Worm (Caenorhabditis elegans): Measurements from ENCODE around the gene K07E3.1.

ce11 chrX:8160016-8160415 lies 49.8 kb downstream of the K07E3.1 start:
- no peak for TF ChIP-seq him-1 (tag; optimal IDR thresholded peaks at IDR 0.05)
- no peak for TF ChIP-seq dao-5 (tag; optimal IDR thresholded peaks at IDR 0.05)
